Worm (Caenorhabditis elegans) whole organism, mixed stage, embryonic: ENCODE results near the gene C35D6.13.

ENCODE experiments used
- blmp-1 ChIP-seq: fragments of 150-350 bp; optimal IDR thresholded peaks from 2 replicates; lab custom pipeline; 2014; ENCODE audit warnings: missing biosample characterization, missing genetic modification characterization
- elt-1 ChIP-seq: sonication (generic microtip); optimal IDR thresholded peaks from 2 replicates; lab custom pipeline; 2017; ENCODE audit warnings: missing genetic modification characterization, mild to moderate bottlenecking, missing compliant biosample characterization, antibody characterized with exemption, moderate library complexity, borderline replicate concordance; ENCODE audit not compliant: insufficient read depth
- elt-3 ChIP-seq: fragments of 150-350 bp; optimal IDR thresholded peaks from 2 replicates; lab custom pipeline; 2014; ENCODE audit warnings: missing biosample characterization, missing genetic modification characterization
- flh-1 ChIP-seq: fragments of 200-800 bp; sonication (Bioruptor generic); optimal IDR thresholded peaks from 2 replicates; lab custom pipeline; 2018; ENCODE audit warnings: mild to moderate bottlenecking, missing genetic modification characterization, moderate library complexity, missing compliant biosample characterization
- nhr-237 ChIP-seq: fragments of 150-350 bp; optimal IDR thresholded peaks from 2 replicates; lab custom pipeline; 2014; ENCODE audit warnings: missing biosample characterization, missing genetic modification characterization
- nhr-28 ChIP-seq: fragments of 150-350 bp; optimal IDR thresholded peaks from 2 replicates; lab custom pipeline; 2014; ENCODE audit warnings: missing biosample characterization, missing genetic modification characterization
- snpc-4 ChIP-seq: fragments of 150-350 bp; optimal IDR thresholded peaks from 2 replicates; lab custom pipeline; 2014; ENCODE audit warnings: missing biosample characterization, missing genetic modification characterization

DNA sequence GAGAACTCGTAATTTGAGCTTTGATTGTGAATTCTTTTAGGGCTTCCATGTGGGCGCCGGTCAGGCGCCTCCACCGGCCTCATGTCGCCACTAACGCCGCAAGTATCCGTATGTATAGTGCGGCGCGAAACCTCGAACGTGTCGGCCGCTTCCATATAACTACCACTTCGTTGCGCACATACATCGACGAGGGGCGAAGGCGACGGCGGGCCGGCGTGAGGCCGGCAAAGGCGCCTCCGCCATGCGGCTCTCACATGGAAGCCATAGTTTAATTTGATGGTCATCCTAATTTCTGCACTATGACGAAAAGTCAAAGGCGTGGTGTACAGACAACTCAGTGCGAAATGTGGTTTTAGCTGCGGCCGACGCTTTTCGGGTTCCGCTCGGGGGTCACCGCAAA, 26.7 kb upstream of the C35D6.13 start:
- TF ChIP-seq nhr-28 (no peak), snpc-4 (tag; lab: Kevin White, UChicago) (no peak), flh-1 (GFP tag; lab: Kevin White, UChicago) (no peak), elt-3 (no peak), elt-1 (tag; lab: Kevin White, UChicago) (no peak), blmp-1 (no peak), nhr-237 (no peak)
